Worm (Caenorhabditis elegans): ENCODE results near the gene F58G11.4.

DNA sequence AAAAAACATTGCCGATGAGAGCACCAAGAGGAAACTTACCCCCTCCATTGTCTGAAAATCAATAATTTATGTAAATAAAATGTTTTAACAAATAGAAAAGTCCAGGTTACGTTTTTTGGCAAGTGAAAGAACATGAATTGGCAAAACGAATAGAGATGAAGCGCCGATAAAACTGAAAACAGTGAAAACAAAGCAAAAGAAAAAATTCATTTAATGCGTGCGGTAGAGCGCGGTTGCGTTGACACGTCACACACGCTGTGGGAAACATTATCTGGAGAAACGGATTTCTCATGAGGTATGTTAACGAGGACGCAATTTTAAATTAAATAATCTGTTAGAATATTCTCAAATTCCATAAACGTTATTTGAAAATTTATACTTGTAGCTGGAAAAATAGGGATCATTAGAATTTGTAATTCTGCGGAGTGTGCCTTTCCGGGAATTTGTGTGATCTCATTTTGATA, 42.9 kb downstream of the F58G11.4 start, which contains the start of gene zipt-9:
- TF ChIP-seq flt-1 (GFP tag; IDR thresholded peaks at IDR 0.05), result no peak; the same call in 1 of the 2 replicates
- TF ChIP-seq ztf-23 (GFP tag; IDR thresholded peaks at IDR 0.05), result peak; percentile 77; the same call in 1 of the 2 replicates
- TF ChIP-seq klf-2 (GFP tag; conservative IDR thresholded peaks at IDR 0.05), result 0 out of 2 replicates have a peak, but pooled peaks have one; percentile 68
- no peak for TF ChIP-seq ref-1 (GFP tag; conservative IDR thresholded peaks at IDR 0.05)
- TF ChIP-seq tab-1 (GFP tag; IDR thresholded peaks at IDR 0.05), result no peak
- no peak for TF ChIP-seq ztf-29 (GFP tag; IDR thresholded peaks at IDR 0.05)
- 0 out of 2 replicates have a peak, but pooled peaks have one; percentile 33 for TF ChIP-seq T22C8.4 (GFP tag; IDR thresholded peaks at IDR 0.05)
- TF ChIP-seq cog-1 (tag; optimal IDR thresholded peaks at IDR 0.05), result peak; percentile 70
- no peak for TF ChIP-seq med-1 (GFP tag; optimal IDR thresholded peaks at IDR 0.05; ENCODE audit: insufficient read depth)

Measured in whole organism, midembryonic.